Worm (Caenorhabditis elegans): Measurements from ENCODE around the gene C08B11.9.

Gene C08B11.9

DNA sequence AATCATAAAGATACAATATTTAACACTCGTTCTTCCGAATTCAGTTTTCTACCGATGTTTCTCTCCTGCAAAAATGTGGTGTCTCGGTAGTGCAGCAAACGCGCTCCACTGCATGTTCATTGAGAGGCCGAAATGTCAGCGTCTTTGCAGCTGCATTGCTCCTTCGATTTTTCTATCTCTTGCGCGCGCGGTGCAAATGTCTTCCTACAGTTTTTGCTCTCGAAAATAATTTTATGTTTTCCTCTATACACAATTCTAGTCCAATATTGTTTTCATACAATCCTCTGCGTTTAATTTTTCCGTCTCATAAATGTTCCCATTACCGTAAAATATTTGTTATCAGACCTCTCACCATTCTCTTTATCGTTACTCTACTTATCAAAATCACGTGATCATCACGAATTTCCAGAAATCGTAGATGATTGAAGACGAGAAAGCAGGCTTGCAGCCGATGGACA, 24.4 kb upstream of the C08B11.9 start, which contains the start of gene ufd-2 (continued):
- no peak for TF ChIP-seq nhr-102 (tag; optimal IDR thresholded peaks at IDR 0.05)
- peak; percentile 45 for TF ChIP-seq pqm-1 (tag; optimal IDR thresholded peaks at IDR 0.05)
- peak; percentile 10 for TF ChIP-seq fkh-10 (GFP tag; optimal IDR thresholded peaks at IDR 0.05)
- no peak for TF ChIP-seq duxl-1 (tag; optimal IDR thresholded peaks at IDR 0.05; ENCODE audit: poor library complexity)
- TF ChIP-seq lin-15B (tag; optimal IDR thresholded peaks at IDR 0.05) = no peak
- TF ChIP-seq nhr-111 (GFP tag; optimal IDR thresholded peaks at IDR 0.05) = no peak
- TF ChIP-seq nhr-6 (tag; optimal IDR thresholded peaks at IDR 0.05) = peak; percentile 26
- TF ChIP-seq ceh-28 (tag; optimal IDR thresholded peaks at IDR 0.05) = no peak
- TF ChIP-seq php-3 (GFP tag; IDR thresholded peaks at IDR 0.05) = no peak
- peak; percentile 95 for TF ChIP-seq lin-38 (GFP tag; IDR thresholded peaks at IDR 0.05)
- no peak for TF ChIP-seq ama-1 (optimal IDR thresholded peaks at IDR 0.05)
- TF ChIP-seq daf-19 (GFP tag; conservative IDR thresholded peaks at IDR 0.05) = no peak
- no peak for TF ChIP-seq zag-1 (tag; optimal IDR thresholded peaks at IDR 0.05)
- no peak for TF ChIP-seq Y105C5A.15 (GFP tag; IDR thresholded peaks at IDR 0.05)
- no peak for TF ChIP-seq skn-1 (tag; optimal IDR thresholded peaks at IDR 0.05)
- TF ChIP-seq snpc-4 (tag; optimal IDR thresholded peaks at IDR 0.05) = no peak
- no peak for TF ChIP-seq T26A8.4 (GFP tag; IDR thresholded peaks at IDR 0.05)

DNA sequence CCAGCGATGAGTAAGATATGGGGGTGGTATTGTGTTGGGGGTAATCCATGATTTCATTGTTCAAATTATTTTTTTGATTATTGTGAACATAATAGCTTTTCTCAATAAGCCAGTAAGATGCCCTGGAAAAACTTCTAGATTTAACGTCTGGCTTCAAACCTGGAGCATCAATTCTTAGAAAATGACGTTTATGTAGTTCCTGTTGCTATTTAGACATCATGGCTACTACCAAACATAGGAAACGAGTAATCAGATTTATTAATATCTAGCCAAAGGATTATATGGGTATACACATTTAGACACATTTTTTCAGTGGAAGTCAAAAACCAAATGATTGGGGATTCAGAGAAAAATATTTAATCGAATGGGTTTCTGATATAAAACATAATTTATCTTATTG, 21.6 kb upstream of the C08B11.9 start:
- TF ChIP-seq unc-39 (tag; optimal IDR thresholded peaks at IDR 0.05) = no peak
- no peak for TF ChIP-seq spr-3 (GFP tag; optimal IDR thresholded peaks at IDR 0.05)
- TF ChIP-seq ceh-28 (tag; optimal IDR thresholded peaks at IDR 0.05) = no peak
- no peak for TF ChIP-seq pqm-1 (tag; optimal IDR thresholded peaks at IDR 0.05)
- TF ChIP-seq nhr-11 (tag; optimal IDR thresholded peaks at IDR 0.05) = peak; percentile 9
- TF ChIP-seq D1046.2 (GFP tag; IDR thresholded peaks at IDR 0.05) = no peak

DNA sequence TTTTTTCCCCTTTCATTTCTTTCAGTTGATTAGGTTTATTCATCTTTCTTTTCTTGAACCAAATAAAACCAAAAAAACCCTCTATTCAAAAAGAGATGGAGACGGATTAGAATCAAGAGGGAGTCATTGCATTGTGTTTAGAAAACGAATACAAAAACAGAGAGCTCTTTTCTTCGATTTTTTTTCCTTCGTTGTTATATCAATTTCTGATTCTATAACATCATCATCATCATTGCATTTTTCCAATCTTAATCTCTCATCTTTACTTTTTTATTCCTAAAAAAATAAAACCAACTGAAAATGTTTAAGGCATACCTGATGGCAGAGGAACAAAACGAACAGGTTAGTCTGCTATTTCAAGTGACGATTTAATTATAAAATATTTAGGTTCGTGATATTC, 20.8 kb upstream of the C08B11.9 start, which contains the start of gene T05H10.8:
Gene T05H10.8 (plus strand): TSS at position 301 of the 400 bp plus-strand sequence.
- no peak for TF ChIP-seq dmd-6 (GFP tag; IDR thresholded peaks at IDR 0.05)
- TF ChIP-seq egl-27 (tag; optimal IDR thresholded peaks at IDR 0.05) = no peak
- TF ChIP-seq daf-16 (GFP tag; optimal IDR thresholded peaks at IDR 0.05) = no peak
- TF ChIP-seq daf-16 (tag; optimal IDR thresholded peaks at IDR 0.05) = no peak
- no peak for TF ChIP-seq lin-1 (GFP tag; IDR thresholded peaks at IDR 0.05)
- no peak for TF ChIP-seq zip-2 (tag; optimal IDR thresholded peaks at IDR 0.05)
- no peak for TF ChIP-seq ctbp-1 (GFP tag; IDR thresholded peaks at IDR 0.05)
- no peak for TF ChIP-seq T26A8.4 (GFP tag; IDR thresholded peaks at IDR 0.05)
- TF ChIP-seq ZK546.5 (tag; optimal IDR thresholded peaks at IDR 0.05) = no peak
- TF ChIP-seq hlh-11 (tag; optimal IDR thresholded peaks at IDR 0.05) = no peak
- TF ChIP-seq zfp-2 (tag; optimal IDR thresholded peaks at IDR 0.05) = no peak
- no peak for TF ChIP-seq D1046.2 (GFP tag; IDR thresholded peaks at IDR 0.05)
- no peak for TF ChIP-seq attf-4 (tag; optimal IDR thresholded peaks at IDR 0.05)
- no peak for TF ChIP-seq fkh-10 (GFP tag; optimal IDR thresholded peaks at IDR 0.05)
- no peak for TF ChIP-seq Y5F2A.4 (GFP tag; optimal IDR thresholded peaks at IDR 0.05)
- TF ChIP-seq F26F4.8 (GFP tag; conservative IDR thresholded peaks at IDR 0.05) = no peak
- no peak for TF ChIP-seq rbr-2 (tag; optimal IDR thresholded peaks at IDR 0.05)
- TF ChIP-seq lin-13 (GFP tag; optimal IDR thresholded peaks at IDR 0.05) = no peak

DNA sequence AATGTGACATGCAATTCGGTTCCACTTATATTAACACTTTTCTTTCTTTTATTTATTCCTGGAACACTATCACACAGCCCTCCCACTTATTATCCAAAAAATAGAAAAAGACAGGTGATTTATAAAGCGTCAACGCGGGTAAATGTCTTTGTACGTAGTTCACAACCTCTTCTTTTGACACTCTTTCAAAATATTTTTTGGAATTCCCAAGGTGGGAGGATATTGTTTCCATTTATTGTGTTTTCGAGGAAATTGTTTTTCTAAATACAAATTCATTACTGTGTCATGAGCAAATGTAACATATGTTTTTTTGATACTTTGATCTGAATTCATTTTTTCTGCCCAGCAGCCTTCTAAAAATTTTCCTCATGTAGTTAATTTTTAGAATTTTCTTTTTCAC, 19.9 kb upstream of the C08B11.9 start:
- TF ChIP-seq ctbp-1 (GFP tag; IDR thresholded peaks at IDR 0.05) (no peak), saeg-2 (GFP tag; IDR thresholded peaks at IDR 0.05) (no peak), nhr-25 (tag; optimal IDR thresholded peaks at IDR 0.05; ENCODE audit: borderline replicate concordance, insufficient read depth) (no peak), F10B5.3 (tag; optimal IDR thresholded peaks at IDR 0.05) (no peak), hlh-11 (tag; optimal IDR thresholded peaks at IDR 0.05) (no peak), fos-1 (tag; optimal IDR thresholded peaks at IDR 0.05) (no peak), mxl-3 (GFP tag; optimal IDR thresholded peaks at IDR 0.05) (no peak)
